Fruit fly (Drosophila melanogaster) whole organism, wandering third instar larva: ENCODE data around the gene Pdhb.

Experiments
- Abd-B ChIP-seq: fragments of >200 bp; optimal IDR thresholded peaks from 2 replicates; lab custom pipeline; 2017; ENCODE audit warnings: missing biosample characterization, missing genetic modification characterization
- CG32264 ChIP-seq: fragments of 200-800 bp; sonication (Bioruptor generic); optimal IDR thresholded peaks from 2 replicates; lab custom pipeline; 2016; ENCODE audit warnings: missing biosample characterization, missing genetic modification characterization
- CG9705 ChIP-seq: fragments of 200-800 bp; sonication (Bioruptor generic); optimal IDR thresholded peaks from 2 replicates; lab custom pipeline; 2018; ENCODE audit warnings: missing biosample characterization, mild to moderate bottlenecking, missing genetic modification characterization
- CrebA ChIP-seq: fragments of 200-800 bp; sonication (Bioruptor generic); optimal IDR thresholded peaks from 2 replicates; lab custom pipeline; 2016; ENCODE audit warnings: missing biosample characterization, mild to moderate bottlenecking, missing genetic modification characterization, borderline replicate concordance
- Dfd ChIP-seq: fragments of >200 bp; optimal IDR thresholded peaks from 2 replicates; lab custom pipeline; 2017; ENCODE audit warnings: missing biosample characterization, missing genetic modification characterization
- Dif ChIP-seq: fragments of 200-275, 200-300 bp; sonication (Bioruptor generic); optimal IDR thresholded peaks from 2 replicates; lab custom pipeline; 2018; ENCODE audit warnings: missing biosample characterization, missing genetic modification characterization; ENCODE audit not compliant: partially characterized antibody
- GATAd ChIP-seq: sonication (Bioruptor generic); optimal IDR thresholded peaks from 2 replicates; lab custom pipeline; 2016; ENCODE audit warnings: missing biosample characterization, missing genetic modification characterization
- HLH106 ChIP-seq: fragments of 200-800 bp; optimal IDR thresholded peaks from 3 replicates; lab custom pipeline; 2019; ENCODE audit warnings: missing biosample characterization, mild to moderate bottlenecking, missing genetic modification characterization, moderate library complexity
- Hnf4 ChIP-seq: fragments of 200-800 bp; sonication (Bioruptor generic); optimal IDR thresholded peaks from 2 replicates; lab custom pipeline; 2016; ENCODE audit warnings: missing biosample characterization, mild to moderate bottlenecking, missing genetic modification characterization
- Hr78 ChIP-seq: fragments of >200 bp; optimal IDR thresholded peaks from 2 replicates; lab custom pipeline; 2017; ENCODE audit warnings: missing biosample characterization, missing genetic modification characterization
- Hr83 ChIP-seq: fragments of 200-300 bp; sonication (Bioruptor generic); optimal IDR thresholded peaks from 2 replicates; lab custom pipeline; 2016; ENCODE audit warnings: missing biosample characterization, mild to moderate bottlenecking, missing genetic modification characterization, moderate library complexity; ENCODE audit not compliant: poor library complexity, severe bottlenecking
- Jra ChIP-seq: sonication (Bioruptor generic); optimal IDR thresholded peaks from 2 replicates; lab custom pipeline; 2016; ENCODE audit warnings: missing biosample characterization, missing genetic modification characterization
- Mio ChIP-seq: sonication (Bioruptor generic); optimal IDR thresholded peaks from 2 replicates; lab custom pipeline; 2016; ENCODE audit warnings: missing biosample characterization, missing genetic modification characterization
- Myc ChIP-seq: fragments of >200 bp; optimal IDR thresholded peaks from 2 replicates; lab custom pipeline; 2017
- N ChIP-seq: fragments of >200 bp; optimal IDR thresholded peaks from 2 replicates; lab custom pipeline; 2018; ENCODE audit warnings: missing biosample characterization, missing external identifiers, missing genetic modification characterization
- OdsH ChIP-seq: fragments of 200-800 bp; sonication (Bioruptor generic); optimal IDR thresholded peaks from 2 replicates; lab custom pipeline; 2016; ENCODE audit warnings: missing biosample characterization, mild to moderate bottlenecking, missing genetic modification characterization
- Rel ChIP-seq, 2 experiments: fragments of 200-800 bp; sonication (Bioruptor generic) in 1 of 2; optimal IDR thresholded peaks; 2 replicates in 1 of 2; 3 replicates in 1 of 2; lab custom pipeline; 2016 to 2019; ENCODE audit warnings: mild to moderate bottlenecking in 2 of 2, missing biosample characterization in 2 of 2, missing genetic modification characterization in 2 of 2, moderate library complexity in 1 of 2
- Sp1 ChIP-seq: fragments of 200-800 bp; sonication (Bioruptor generic); optimal IDR thresholded peaks from 3 replicates; lab custom pipeline; 2019; ENCODE audit warnings: missing biosample characterization, mild to moderate bottlenecking, missing genetic modification characterization, moderate library complexity
- Vsx2 ChIP-seq: fragments of 200-300, 225-300 bp; sonication (Bioruptor generic); optimal IDR thresholded peaks from 2 replicates; lab custom pipeline; 2018; ENCODE audit warnings: missing biosample characterization, missing genetic modification characterization; ENCODE audit not compliant: partially characterized antibody
- br ChIP-seq: fragments of 200-800 bp; sonication (Bioruptor generic); optimal IDR thresholded peaks from 2 replicates; lab custom pipeline; 2016; ENCODE audit warnings: missing biosample characterization, missing genetic modification characterization
- brk ChIP-seq: fragments of 200-800 bp; sonication (Bioruptor generic); optimal IDR thresholded peaks from 2 replicates; lab custom pipeline; 2016; ENCODE audit warnings: missing biosample characterization, mild to moderate bottlenecking, missing genetic modification characterization
- dl ChIP-seq, 2 experiments: fragments of 175-275, 200-275 bp in 1 of 2; fragments of 200-275 bp in 1 of 2; sonication (Bioruptor generic); optimal IDR thresholded peaks; lab custom pipeline; 2018; ENCODE audit warnings: mild to moderate bottlenecking in 2 of 2, missing biosample characterization in 2 of 2, missing genetic modification characterization in 2 of 2, moderate library complexity in 2 of 2; ENCODE audit not compliant: partially characterized antibody in 2 of 2, insufficient read depth in 1 of 2
- dmrt93B ChIP-seq: fragments of 200-800 bp; sonication (Bioruptor generic); optimal IDR thresholded peaks from 2 replicates; lab custom pipeline; 2018; ENCODE audit warnings: missing biosample characterization, mild to moderate bottlenecking, missing genetic modification characterization
- dsf ChIP-seq: sonication (Bioruptor generic); optimal IDR thresholded peaks from 2 replicates; lab custom pipeline; 2016; ENCODE audit warnings: missing biosample characterization, missing genetic modification characterization, borderline replicate concordance
- ey ChIP-seq: fragments of 200-800 bp; sonication (Bioruptor generic); optimal IDR thresholded peaks from 2 replicates; lab custom pipeline; 2016; ENCODE audit warnings: missing biosample characterization, missing genetic modification characterization
- foxo ChIP-seq, 2 experiments: fragments of 200-800 bp; sonication (Bioruptor generic); optimal IDR thresholded peaks; 2 replicates in 1 of 2; 3 replicates in 1 of 2; lab custom pipeline; 2016 to 2017; ENCODE audit warnings: missing biosample characterization in 2 of 2, missing genetic modification characterization in 2 of 2
- fru ChIP-seq: fragments of 200-800 bp; sonication (Bioruptor generic); optimal IDR thresholded peaks from 3 replicates; lab custom pipeline; 2016; ENCODE audit warnings: missing biosample characterization, mild to moderate bottlenecking, missing genetic modification characterization
- h ChIP-seq: fragments of 200-800 bp; sonication (Bioruptor generic); optimal IDR thresholded peaks from 3 replicates; lab custom pipeline; 2016; ENCODE audit warnings: missing biosample characterization, mild to moderate bottlenecking, missing genetic modification characterization
- jim ChIP-seq: fragments of 175-275, 200-325 bp; sonication (Bioruptor generic); optimal IDR thresholded peaks from 2 replicates; lab custom pipeline; 2016; ENCODE audit warnings: missing biosample characterization, mild to moderate bottlenecking, missing genetic modification characterization
- lola ChIP-seq: fragments of >200 bp; optimal IDR thresholded peaks from 2 replicates; lab custom pipeline; 2017; ENCODE audit warnings: missing biosample characterization, missing genetic modification characterization
- pan ChIP-seq: fragments of >200 bp; optimal IDR thresholded peaks from 2 replicates; lab custom pipeline; 2017
- psq ChIP-seq: fragments of 200-800 bp; sonication (Bioruptor generic); optimal IDR thresholded peaks from 3 replicates; lab custom pipeline; 2017; ENCODE audit warnings: missing biosample characterization, mild to moderate bottlenecking, missing genetic modification characterization, moderate library complexity
- rgr ChIP-seq: fragments of 200-800 bp; sonication (Bioruptor generic); optimal IDR thresholded peaks from 3 replicates; lab custom pipeline; 2016; ENCODE audit warnings: missing biosample characterization, mild to moderate bottlenecking, missing genetic modification characterization
- sage ChIP-seq: fragments of 200-800 bp; sonication (Bioruptor generic); optimal IDR thresholded peaks from 2 replicates; lab custom pipeline; 2016; ENCODE audit warnings: missing biosample characterization, mild to moderate bottlenecking, missing genetic modification characterization
- sv ChIP-seq: fragments of 200-800 bp; sonication (Bioruptor generic); optimal IDR thresholded peaks from 3 replicates; lab custom pipeline; 2016; ENCODE audit warnings: missing biosample characterization, missing genetic modification characterization
- tai ChIP-seq: sonication (Bioruptor generic); optimal IDR thresholded peaks from 2 replicates; lab custom pipeline; 2016; ENCODE audit warnings: missing biosample characterization, missing genetic modification characterization
- usp ChIP-seq: fragments of >200 bp; optimal IDR thresholded peaks from 2 replicates; lab custom pipeline; 2017; ENCODE audit warnings: missing biosample characterization, missing genetic modification characterization
- woc ChIP-seq: sonication (Bioruptor generic); optimal IDR thresholded peaks from 2 replicates; lab custom pipeline; 2016; ENCODE audit warnings: missing biosample characterization, mild to moderate bottlenecking, missing genetic modification characterization

The Pdhb gene

DNA sequence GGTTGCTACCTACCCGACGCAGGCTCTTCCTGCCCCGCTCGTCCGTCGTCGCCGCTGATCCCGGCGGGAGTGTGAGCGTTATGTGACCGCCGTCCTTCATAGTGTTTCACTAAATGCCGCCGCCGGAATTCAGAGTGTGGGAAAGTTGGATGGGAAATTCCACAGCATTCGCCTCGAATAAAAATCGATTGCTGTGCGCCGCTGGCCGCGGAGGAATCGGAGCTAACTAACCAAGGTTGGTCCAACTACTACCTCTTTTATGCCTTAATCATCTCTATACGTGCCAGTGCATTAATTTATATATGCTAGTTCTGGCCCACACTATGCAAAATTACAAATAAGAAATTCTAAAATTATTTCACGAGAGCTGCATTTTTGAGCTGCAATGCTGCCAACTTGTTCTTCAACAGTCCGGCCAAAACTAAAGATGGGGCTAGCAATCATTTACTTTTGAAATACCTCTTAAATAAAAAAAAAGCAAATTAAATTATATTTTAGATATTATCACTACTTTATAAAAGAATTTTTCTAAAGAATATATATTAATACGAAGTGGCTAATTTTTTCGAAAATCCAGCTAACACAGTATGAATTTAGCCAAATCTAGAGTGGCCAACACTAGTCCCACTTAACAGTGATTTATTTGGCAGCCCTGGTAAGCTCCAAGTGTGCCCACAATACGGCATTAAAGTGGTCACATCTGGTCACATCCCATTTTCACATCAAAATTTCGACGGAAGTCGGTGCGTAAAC is at the start of gene Pdhb, which contains the start of gene alpha-Man-Ib:
Gene Pdhb, plus strand, starts transcription at position 674 of the 753 bp plus-strand sequence.
Gene alpha-Man-Ib, minus strand, starts transcription at position 425 of the 753 bp plus-strand sequence.
- TF ChIP-seq dsf (GFP tag; lab: Kevin White, UChicago) (no peak), fru (GFP tag; lab: Kevin White, UChicago) (no peak), N (no peak), Jra (GFP tag; lab: Kevin White, UChicago) (no peak), foxo (GFP tag; optimal IDR thresholded peaks at IDR 0.05; lab: Kevin White, UChicago) (peak in 1 of 2 experiments; percentile 80), jim (GFP tag; lab: Kevin White, UChicago) (no peak), Abd-B (GFP tag; lab: Kevin White, UChicago) (no peak), dl (GFP tag; optimal IDR thresholded peaks at IDR 0.05; lab: Kevin White, UChicago; ENCODE audit: insufficient read depth in 1 of 2, partially characterized antibody in 2 of 2) (no peak), rgr (GFP tag; lab: Kevin White, UChicago) (no peak), Mio (GFP tag; lab: Kevin White, UChicago) (no peak), Dif (no peak), HLH106 (tag; lab: Kevin White, UChicago) (peak; percentile 80), woc (GFP tag; lab: Kevin White, UChicago) (peak; percentile 77), CG9705 (GFP tag; lab: Kevin White, UChicago) (peak; percentile 69), Vsx2 (GFP tag; lab: Kevin White, UChicago) (no peak), ey (GFP tag; lab: Kevin White, UChicago) (peak; percentile 40), psq (GFP tag; lab: Kevin White, UChicago) (peak; percentile 50), Hnf4 (GFP tag; lab: Kevin White, UChicago) (no peak), usp (GFP tag; lab: Kevin White, UChicago) (no peak), pan (lab: Kevin White, UChicago) (no peak), sv (GFP tag; lab: Kevin White, UChicago) (peak; percentile 76), lola (GFP tag; lab: Kevin White, UChicago) (no peak), CrebA (GFP tag; lab: Kevin White, UChicago) (no peak), Dfd (no peak), Rel (GFP tag; optimal IDR thresholded peaks at IDR 0.05; lab: Kevin White, UChicago) (no peak), Rel (tag; optimal IDR thresholded peaks at IDR 0.05; lab: Kevin White, UChicago) (peak; percentile 43), sage (GFP tag; lab: Kevin White, UChicago) (no peak), OdsH (GFP tag; lab: Kevin White, UChicago) (peak; percentile 53), tai (GFP tag; lab: Kevin White, UChicago) (no peak), brk (GFP tag; lab: Kevin White, UChicago) (no peak), dmrt93B (GFP tag; lab: Kevin White, UChicago) (no peak), GATAd (no peak), Myc (lab: Kevin White, UChicago) (peak; percentile 83), Hr83 (GFP tag; lab: Kevin White, UChicago) (no peak), h (peak; percentile 77), br (peak; percentile 12), CG32264 (no peak), Hr78 (no peak), Sp1 (GFP tag; lab: Kevin White, UChicago) (peak; percentile 72)

- TF ChIP-seq Vsx2 (GFP tag; lab: Kevin White, UChicago) (no peak), Hr78 (no peak), Abd-B (GFP tag; lab: Kevin White, UChicago) (no peak), Sp1 (GFP tag; lab: Kevin White, UChicago) (peak; percentile 80), dsf (GFP tag; lab: Kevin White, UChicago) (peak; percentile 61), foxo (GFP tag; optimal IDR thresholded peaks at IDR 0.05; lab: Kevin White, UChicago) (peak; percentile 6 to 78), sv (GFP tag; lab: Kevin White, UChicago) (peak; percentile 51), psq (GFP tag; lab: Kevin White, UChicago) (peak; percentile 84), fru (GFP tag; lab: Kevin White, UChicago) (peak; percentile 71), Rel (GFP tag; optimal IDR thresholded peaks at IDR 0.05; lab: Kevin White, UChicago) (no peak), Rel (tag; optimal IDR thresholded peaks at IDR 0.05; lab: Kevin White, UChicago) (peak; percentile 10), sage (GFP tag; lab: Kevin White, UChicago) (peak; percentile 38), N (no peak), Hnf4 (GFP tag; lab: Kevin White, UChicago) (peak; percentile 66), rgr (GFP tag; lab: Kevin White, UChicago) (peak; percentile 52), dl (GFP tag; optimal IDR thresholded peaks at IDR 0.05; lab: Kevin White, UChicago; ENCODE audit: insufficient read depth in 1 of 2, partially characterized antibody in 2 of 2) (no peak), h (peak; percentile 43), lola (GFP tag; lab: Kevin White, UChicago) (no peak), Dfd (no peak), Myc (lab: Kevin White, UChicago) (no peak), Jra (GFP tag; lab: Kevin White, UChicago) (peak; percentile 59), Dif (no peak), CG9705 (GFP tag; lab: Kevin White, UChicago) (peak; percentile 58), pan (lab: Kevin White, UChicago) (no peak), ey (GFP tag; lab: Kevin White, UChicago) (peak; percentile 51), HLH106 (tag; lab: Kevin White, UChicago) (peak; percentile 88), br (peak; percentile 66), CG32264 (no peak), jim (GFP tag; lab: Kevin White, UChicago) (peak; percentile 87), OdsH (GFP tag; lab: Kevin White, UChicago) (peak; percentile 36), CrebA (GFP tag; lab: Kevin White, UChicago) (no peak), Mio (GFP tag; lab: Kevin White, UChicago) (no peak), brk (GFP tag; lab: Kevin White, UChicago) (no peak), woc (GFP tag; lab: Kevin White, UChicago) (peak; percentile 73), GATAd (peak; percentile 70), dmrt93B (GFP tag; lab: Kevin White, UChicago) (peak; percentile 74)
These were observed 49.5 kb upstream of the Pdhb start for dm6 chr3R:29063207-29063920.
